Fruit fly (Drosophila melanogaster) whole organism, embryonic: ENCODE results near the gene ETHR.

ENCODE experiments used
- Ada2b ChIP-seq: fragments of 200-800 bp; sonication (Bioruptor generic); IDR thresholded peaks from 2 replicates; pipeline ENCODE4 v1.3.6; 2022; ENCODE audit warnings: missing biosample characterization, missing genetic modification characterization
- C15 ChIP-seq: fragments of 200-800 bp; sonication (Bioruptor generic); IDR thresholded peaks from 3 replicates; pipeline ENCODE4 v1.3.6; 2022; ENCODE audit warnings: missing biosample characterization, missing genetic modification characterization
- CG11456 ChIP-seq: fragments of 200-800 bp; sonication (Bioruptor generic); IDR thresholded peaks from 3 replicates; pipeline ENCODE4 v1.3.6; 2022; ENCODE audit warnings: missing biosample characterization, missing genetic modification characterization
- CG11723 ChIP-seq: fragments of 200-800 bp; sonication (Bioruptor generic); optimal IDR thresholded peaks from 2 replicates; lab custom pipeline; 2017; ENCODE audit warnings: missing biosample characterization, mild to moderate bottlenecking, missing genetic modification characterization
- CG12769 ChIP-seq: fragments of 200-800 bp; sonication (Bioruptor generic); optimal IDR thresholded peaks from 2 replicates; lab custom pipeline; 2019; ENCODE audit warnings: missing biosample characterization, mild to moderate bottlenecking, missing genetic modification characterization, moderate library complexity
- CG14014 ChIP-seq: fragments of 200-800 bp; sonication (Bioruptor generic); IDR thresholded peaks from 2 replicates; pipeline ENCODE4 v1.3.6; 2022; ENCODE audit warnings: missing biosample characterization, missing genetic modification characterization
- CG1603 ChIP-seq: fragments of 200-800 bp; sonication (Bioruptor generic); optimal IDR thresholded peaks from 2 replicates; lab custom pipeline; 2019; ENCODE audit warnings: missing biosample characterization, mild to moderate bottlenecking, missing genetic modification characterization, moderate library complexity
- CG1647 ChIP-seq: fragments of 200-800 bp; sonication (Bioruptor generic); optimal IDR thresholded peaks from 3 replicates; lab custom pipeline; 2016; ENCODE audit warnings: missing biosample characterization, missing genetic modification characterization
- CG17361 ChIP-seq: fragments of 200-800 bp; sonication (Bioruptor generic); IDR thresholded peaks from 3 replicates; pipeline ENCODE4 v1.3.6; 2022; ENCODE audit warnings: missing biosample characterization, missing genetic modification characterization
- CG17568 ChIP-seq: fragments of 200-800 bp; sonication (Bioruptor generic); optimal IDR thresholded peaks from 2 replicates; lab custom pipeline; 2018; ENCODE audit warnings: missing biosample characterization, mild to moderate bottlenecking, missing genetic modification characterization, moderate library complexity
- CG32532 ChIP-seq: fragments of 200-800 bp; sonication (Bioruptor generic); IDR thresholded peaks from 2 replicates; pipeline ENCODE4 v1.3.6; 2022; ENCODE audit warnings: missing biosample characterization, missing genetic modification characterization
- CG33213 ChIP-seq: fragments of 200-800 bp; sonication (Bioruptor generic); optimal IDR thresholded peaks from 3 replicates; lab custom pipeline; 2016; ENCODE audit warnings: missing biosample characterization, missing genetic modification characterization
- CG4328 ChIP-seq: fragments of 200-800 bp; sonication (Bioruptor generic); optimal IDR thresholded peaks from 3 replicates; lab custom pipeline; 2017; ENCODE audit warnings: missing biosample characterization, missing genetic modification reagents, missing genetic modification characterization
- CG43689 ChIP-seq: fragments of 200-800 bp; sonication (Bioruptor generic); IDR thresholded peaks from 2 replicates; pipeline ENCODE4 v1.3.6; 2022; ENCODE audit warnings: missing biosample characterization, missing genetic modification characterization
- CG5180 ChIP-seq: fragments of 200-800 bp; sonication (Bioruptor generic); optimal IDR thresholded peaks from 3 replicates; lab custom pipeline; 2017; ENCODE audit warnings: missing biosample characterization, missing genetic modification characterization, mild to moderate bottlenecking, moderate library complexity, missing genetic modification reagents
- CG7928 ChIP-seq: fragments of 200-800 bp; sonication (Bioruptor generic); optimal IDR thresholded peaks from 2 replicates; lab custom pipeline; 2017; ENCODE audit warnings: missing biosample characterization, mild to moderate bottlenecking, missing genetic modification characterization
- CG7963 ChIP-seq: fragments of 200-800 bp; sonication (Bioruptor generic); IDR thresholded peaks from 3 replicates; pipeline ENCODE4 v1.3.6; 2022; ENCODE audit warnings: missing biosample characterization, missing genetic modification characterization; ENCODE audit not compliant: partially characterized antibody
- CG8290 ChIP-seq, 3 experiments: fragments of 200-800 bp; sonication (Bioruptor generic); optimal IDR thresholded peaks; 2 replicates each; lab custom pipeline; 2016 to 2019; ENCODE audit warnings: missing biosample characterization in 3 of 3, missing genetic modification characterization in 3 of 3, mild to moderate bottlenecking in 2 of 3, moderate library complexity in 1 of 3
- CG9437 ChIP-seq: fragments of 200-800 bp; sonication (Bioruptor generic); optimal IDR thresholded peaks from 2 replicates; lab custom pipeline; 2018; ENCODE audit warnings: missing biosample characterization, mild to moderate bottlenecking, missing genetic modification characterization
- CG9609 ChIP-seq: fragments of 200-800 bp; sonication (Bioruptor generic); optimal IDR thresholded peaks from 3 replicates; lab custom pipeline; 2016; ENCODE audit warnings: missing biosample characterization, missing genetic modification characterization
- Dfd ChIP-seq, 2 experiments: fragments of >200 bp; optimal IDR thresholded peaks; 2 replicates each; lab custom pipeline; 2017; ENCODE audit warnings: missing biosample characterization in 2 of 2, missing genetic modification characterization in 2 of 2
- Drgx ChIP-seq: fragments of 200-800 bp; sonication (Bioruptor generic); IDR thresholded peaks from 2 replicates; pipeline ENCODE4 v1.3.6; 2022; ENCODE audit warnings: missing biosample characterization, missing genetic modification characterization
- Ets97D ChIP-seq: fragments of 200-800 bp; sonication (Bioruptor generic); optimal IDR thresholded peaks from 3 replicates; lab custom pipeline; 2016; ENCODE audit warnings: missing biosample characterization, missing genetic modification characterization
- Fer3 ChIP-seq: fragments of 200-800 bp; sonication (Bioruptor generic); optimal IDR thresholded peaks from 2 replicates; lab custom pipeline; 2018; ENCODE audit warnings: missing biosample characterization, mild to moderate bottlenecking, missing genetic modification characterization, moderate library complexity
- H15 ChIP-seq: fragments of 200-800 bp; sonication (Bioruptor generic); IDR thresholded peaks from 3 replicates; pipeline ENCODE4 v1.3.6; 2022; ENCODE audit warnings: missing biosample characterization, missing genetic modification characterization
- Hmr ChIP-seq: fragments of 200-800 bp; sonication (Bioruptor generic); optimal IDR thresholded peaks from 3 replicates; lab custom pipeline; 2017; ENCODE audit warnings: mild to moderate bottlenecking, missing biosample characterization, missing genetic modification reagents, missing genetic modification characterization
- Kr ChIP-seq: fragments of 200-800 bp; sonication (Bioruptor generic); optimal IDR thresholded peaks from 2 replicates; lab custom pipeline; 2017; ENCODE audit warnings: missing biosample characterization, mild to moderate bottlenecking, missing genetic modification characterization
- Max ChIP-seq: fragments of 200-800 bp; sonication (Bioruptor generic); optimal IDR thresholded peaks from 2 replicates; lab custom pipeline; 2016; ENCODE audit warnings: missing biosample characterization, mild to moderate bottlenecking, missing genetic modification characterization
- Ravus ChIP-seq: fragments of 200-800 bp; sonication (Bioruptor generic); IDR thresholded peaks from 2 replicates; pipeline ENCODE4 v1.3.6; 2022; ENCODE audit warnings: missing biosample characterization, missing genetic modification characterization
- Sin3A ChIP-seq: fragments of >200 bp; optimal IDR thresholded peaks from 2 replicates; lab custom pipeline; 2018
- Sox102F ChIP-seq: fragments of 200-800 bp; sonication (Bioruptor generic); optimal IDR thresholded peaks from 2 replicates; lab custom pipeline; 2018; ENCODE audit warnings: missing biosample characterization, mild to moderate bottlenecking, missing genetic modification characterization, moderate library complexity
- abd-A ChIP-seq: fragments of 200-800 bp; sonication (Bioruptor generic); optimal IDR thresholded peaks from 3 replicates; lab custom pipeline; 2019; ENCODE audit warnings: missing biosample characterization, mild to moderate bottlenecking, missing genetic modification characterization, moderate library complexity
- bbx ChIP-seq: fragments of 200-800 bp; sonication (Bioruptor generic); IDR thresholded peaks from 2 replicates; pipeline ENCODE4 v1.3.6; 2022; ENCODE audit warnings: missing biosample characterization, missing genetic modification characterization; ENCODE audit not compliant: partially characterized antibody
- bcd ChIP-seq: fragments of 200-800 bp; sonication (Bioruptor generic); optimal IDR thresholded peaks from 2 replicates; lab custom pipeline; 2017; ENCODE audit warnings: missing biosample characterization, mild to moderate bottlenecking, missing genetic modification characterization
- bigmax ChIP-seq: fragments of 200-800 bp; sonication (Bioruptor generic); optimal IDR thresholded peaks from 2 replicates; lab custom pipeline; 2018; ENCODE audit warnings: missing biosample characterization, mild to moderate bottlenecking, missing genetic modification characterization
- cato ChIP-seq: fragments of 200-800 bp; sonication (Bioruptor generic); optimal IDR thresholded peaks from 2 replicates; lab custom pipeline; 2016; ENCODE audit warnings: missing biosample characterization, missing genetic modification characterization, borderline replicate concordance
- chinmo ChIP-seq: fragments of 200-800 bp; sonication (Bioruptor generic); IDR thresholded peaks from 4 replicates; pipeline ENCODE4 v1.3.6; 2022; ENCODE audit warnings: missing biosample characterization, missing genetic modification characterization; ENCODE audit not compliant: partially characterized antibody
- dati ChIP-seq: fragments of 200-800 bp; sonication (Bioruptor generic); IDR thresholded peaks from 2 replicates; pipeline ENCODE4 v1.3.6; 2022; ENCODE audit warnings: missing biosample characterization, missing genetic modification characterization
- dmrt99B ChIP-seq: fragments of 200-800 bp; sonication (Bioruptor generic); optimal IDR thresholded peaks from 2 replicates; lab custom pipeline; 2018; ENCODE audit warnings: missing biosample characterization, mild to moderate bottlenecking, missing genetic modification characterization, moderate library complexity
- hb ChIP-seq: fragments of 200-800 bp; sonication (Bioruptor generic); IDR thresholded peaks from 3 replicates; pipeline ENCODE4 v1.3.6; 2022; ENCODE audit warnings: missing biosample characterization, missing genetic modification characterization; ENCODE audit not compliant: partially characterized antibody
- hth ChIP-seq: fragments of >200 bp; optimal IDR thresholded peaks from 2 replicates; lab custom pipeline; 2017; ENCODE audit warnings: inconsistent platforms
- lola ChIP-seq, 3 experiments: fragments of >200 bp in 2 of 3; fragments of 200-800 bp in 1 of 3; sonication (Bioruptor generic) in 1 of 3; optimal IDR thresholded peaks; 2 replicates each; lab custom pipeline; 2017 to 2019; ENCODE audit warnings: missing biosample characterization in 3 of 3, missing genetic modification characterization in 3 of 3, mild to moderate bottlenecking in 1 of 3, moderate library complexity in 1 of 3
- onecut ChIP-seq: fragments of 200-800 bp; sonication (Bioruptor generic); IDR thresholded peaks from 2 replicates; pipeline ENCODE4 v1.3.6; 2022; ENCODE audit warnings: missing biosample characterization, missing genetic modification characterization
- otp ChIP-seq: fragments of 200-800 bp; sonication (Bioruptor generic); IDR thresholded peaks from 3 replicates; pipeline ENCODE4, ENCODE4 v1.3.6; 2022; ENCODE audit warnings: missing biosample characterization, missing genetic modification characterization
- run ChIP-seq: fragments of 200-800 bp; sonication (Bioruptor generic); optimal IDR thresholded peaks from 3 replicates; lab custom pipeline; 2018; ENCODE audit warnings: missing biosample characterization, mild to moderate bottlenecking, missing genetic modification characterization
- sim ChIP-seq: fragments of 200-800 bp; sonication (Bioruptor generic); IDR thresholded peaks from 2 replicates; pipeline ENCODE4 v1.3.6; 2022; ENCODE audit warnings: missing biosample characterization, missing genetic modification characterization
- sqz ChIP-seq: fragments of 200-800 bp; sonication (Bioruptor generic); optimal IDR thresholded peaks from 3 replicates; lab custom pipeline; 2018; ENCODE audit warnings: missing biosample characterization, mild to moderate bottlenecking, missing genetic modification characterization
- sr ChIP-seq: fragments of 200-800 bp; sonication (Bioruptor generic); IDR thresholded peaks from 3 replicates; pipeline ENCODE4 v1.3.6; 2022; ENCODE audit warnings: missing biosample characterization, missing genetic modification characterization
- trh ChIP-seq: fragments of 200-800 bp; sonication (Bioruptor generic); optimal IDR thresholded peaks from 2 replicates; lab custom pipeline; 2016; ENCODE audit warnings: missing biosample characterization, missing genetic modification characterization

The ETHR gene

dm6 chr3R:21199085-21199899, 47.5 kb upstream of the ETHR start (continued):
- TF ChIP-seq CG43689 (GFP tag; lab: Robert Waterston, UW) = no peak
- no peak for TF ChIP-seq otp (GFP tag; lab: Robert Waterston, UW)
- TF ChIP-seq Sox102F (GFP tag; lab: Kevin White, UChicago) = peak; percentile 7
- no peak for TF ChIP-seq cato (GFP tag; lab: Kevin White, UChicago)
- no peak for TF ChIP-seq trh (GFP tag; lab: Kevin White, UChicago)
- TF ChIP-seq Kr (GFP tag; lab: Kevin White, UChicago) = no peak
- TF ChIP-seq CG17361 (GFP tag; lab: Robert Waterston, UW) = no peak
- no peak for TF ChIP-seq sqz (GFP tag; lab: Kevin White, UChicago)
- TF ChIP-seq Ets97D (GFP tag; lab: Kevin White, UChicago) = no peak
- no peak for TF ChIP-seq CG1647 (GFP tag; lab: Kevin White, UChicago)
- TF ChIP-seq Ravus (GFP tag; lab: Robert Waterston, UW) = no peak
- TF ChIP-seq Sin3A = no peak
- no peak for TF ChIP-seq run (tag; lab: Kevin White, UChicago)
- 0 out of 2 replicates have a peak, but pooled peaks have one; percentile 12 for TF ChIP-seq bbx (GFP tag; lab: Robert Waterston, UW)
- no peak for TF ChIP-seq CG9437
- no peak for TF ChIP-seq CG1603 (tag; lab: Kevin White, UChicago)
- no peak for TF ChIP-seq CG8290 (GFP tag; optimal IDR thresholded peaks at IDR 0.05; lab: Kevin White, UChicago)
- TF ChIP-seq CG8290 (tag; optimal IDR thresholded peaks at IDR 0.05; lab: Kevin White, UChicago) = peak in 1 of 2 experiments; percentile 4
- peak; percentile 94 for TF ChIP-seq sr (GFP tag; lab: Robert Waterston, UW)
- TF ChIP-seq dati (GFP tag; lab: Robert Waterston, UW) = no peak
- TF ChIP-seq Fer3 (tag; lab: Kevin White, UChicago) = no peak
- peak; percentile 28 for TF ChIP-seq CG5180 (GFP tag; lab: Kevin White, UChicago)
- TF ChIP-seq sim (GFP tag; lab: Robert Waterston, UW) = no peak
- TF ChIP-seq C15 (GFP tag; lab: Robert Waterston, UW) = no peak
- TF ChIP-seq CG12769 = no peak
- TF ChIP-seq CG11456 (GFP tag; lab: Robert Waterston, UW) = no peak
- TF ChIP-seq Max (GFP tag; lab: Kevin White, UChicago) = no peak
- TF ChIP-seq abd-A (tag; lab: Kevin White, UChicago) = no peak
- no peak for TF ChIP-seq Drgx (GFP tag; lab: Robert Waterston, UW)
- no peak for TF ChIP-seq hth (lab: Kevin White, UChicago)
- TF ChIP-seq CG4328 (GFP tag; lab: Kevin White, UChicago) = no peak
- no peak for TF ChIP-seq Hmr (GFP tag; lab: Kevin White, UChicago)
- no peak for TF ChIP-seq CG17568 (GFP tag; lab: Kevin White, UChicago)
- TF ChIP-seq CG7928 = no peak
- no peak for TF ChIP-seq CG33213 (GFP tag; lab: Kevin White, UChicago)
- TF ChIP-seq CG11723 (GFP tag; lab: Kevin White, UChicago) = no peak
- 0 out of 4 replicates have a peak, but pooled peaks have one; percentile 50 for TF ChIP-seq chinmo (GFP tag; lab: Robert Waterston, UW)
- TF ChIP-seq Dfd (GFP tag; optimal IDR thresholded peaks at IDR 0.05; lab: Kevin White, UChicago) = no peak
- no peak for TF ChIP-seq lola (GFP tag; optimal IDR thresholded peaks at IDR 0.05; lab: Kevin White, UChicago)
- no peak for TF ChIP-seq Ada2b (GFP tag; lab: Robert Waterston, UW)
- no peak for TF ChIP-seq CG9609 (GFP tag; lab: Kevin White, UChicago)
- peak; percentile 7; the same call in 1 of the 2 replicates for TF ChIP-seq CG32532 (GFP tag; lab: Robert Waterston, UW)
- TF ChIP-seq onecut (GFP tag; lab: Robert Waterston, UW) = no peak; the same call in 1 of the 2 replicates
- no peak for TF ChIP-seq H15 (GFP tag; lab: Robert Waterston, UW)
- no peak for TF ChIP-seq dmrt99B (tag; lab: Kevin White, UChicago)
- TF ChIP-seq hb (GFP tag; lab: Robert Waterston, UW) = no peak
- no peak for TF ChIP-seq CG7963 (GFP tag; lab: Robert Waterston, UW)
- peak; percentile 47 for TF ChIP-seq bigmax (GFP tag; lab: Kevin White, UChicago)
- TF ChIP-seq bcd = no peak
- no peak for TF ChIP-seq CG14014 (GFP tag; lab: Robert Waterston, UW)
